Worm (Caenorhabditis elegans): ENCODE data around the gene Y6E2A.4.
"Not testable (repeated sequence)": the region's sequence is repeated elsewhere in the genome, so short reads cannot be mapped to it uniquely, and the experiment has no call there.

Gene Y6E2A.4

DNA sequence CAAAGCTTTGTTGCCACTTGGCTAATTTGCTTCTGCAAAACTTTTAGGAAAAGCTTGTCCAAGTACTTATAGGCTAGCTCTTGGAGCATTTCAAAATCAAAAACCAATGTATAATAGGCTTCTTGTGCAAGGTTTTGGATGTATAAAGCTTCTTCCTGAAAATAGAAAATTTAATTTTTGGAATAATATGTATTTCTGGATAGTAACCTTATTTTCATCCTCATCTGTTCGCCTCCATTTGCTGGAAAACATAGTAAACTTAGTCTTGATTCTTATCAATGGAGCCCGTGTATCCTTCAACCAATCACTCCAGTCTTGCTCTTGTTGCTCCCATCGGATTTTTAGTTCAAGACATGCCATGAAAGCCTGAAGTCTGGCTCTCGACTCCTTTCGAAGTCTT is at the start of gene Y6E2A.4:
Y6E2A.4 (minus strand) TSS at position 101 of the 400 bp plus-strand sequence.
- TF ChIP-seq dao-5 (tag; optimal IDR thresholded peaks at IDR 0.05), result no peak
- no peak for TF ChIP-seq W03F9.2 (tag; optimal IDR thresholded peaks at IDR 0.05)
- TF ChIP-seq him-1 (tag; optimal IDR thresholded peaks at IDR 0.05), result no peak

- TF ChIP-seq W03F9.2 (tag; optimal IDR thresholded peaks at IDR 0.05), result peak; percentile 95
- no peak for TF ChIP-seq dao-5 (tag; optimal IDR thresholded peaks at IDR 0.05)
- peak; percentile 47 for TF ChIP-seq him-1 (tag; optimal IDR thresholded peaks at IDR 0.05)
Measured at ce11 chrV:15766122-15766594, 49.6 kb upstream of the Y6E2A.4 start, which contains the start of the genes haf-3 and F57A10.2. Gene haf-3, minus strand, starts transcription at chrV:15766172. Gene F57A10.2, plus strand, starts transcription at chrV:15766575.

DNA sequence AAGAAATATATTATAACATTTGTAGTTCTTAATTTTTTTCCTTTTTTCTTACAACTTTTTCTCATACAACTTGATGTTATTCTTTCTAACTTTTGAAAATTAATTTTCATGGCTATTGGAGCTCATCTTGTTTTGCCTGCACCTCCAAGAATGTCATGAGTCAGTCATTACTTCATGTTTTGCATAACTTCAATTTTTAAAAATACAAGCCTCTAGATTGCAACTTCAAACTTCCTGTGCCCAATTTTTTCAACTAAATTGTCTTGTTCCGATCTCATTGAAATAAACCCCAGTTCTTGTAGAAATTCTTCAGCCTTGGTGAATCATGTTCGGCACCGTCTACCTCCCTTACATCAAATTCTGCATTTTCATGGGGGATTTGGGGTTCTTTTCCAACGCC is 41.9 kb upstream of the Y6E2A.4 start, which contains the start of gene str-9:
str-9 (plus strand) TSS at position 301 of the 400 bp plus-strand sequence.
- TF ChIP-seq W03F9.2 (tag; optimal IDR thresholded peaks at IDR 0.05) (no peak), dao-5 (tag; optimal IDR thresholded peaks at IDR 0.05) (no peak), him-1 (tag; optimal IDR thresholded peaks at IDR 0.05) (no peak)

ce11 chrV:15757645-15758044 is 41.1 kb upstream of the Y6E2A.4 start:
- TF ChIP-seq dao-5 (tag; optimal IDR thresholded peaks at IDR 0.05) (no peak), W03F9.2 (tag; optimal IDR thresholded peaks at IDR 0.05) (no peak), him-1 (tag; optimal IDR thresholded peaks at IDR 0.05) (no peak)

ce11 chrV:15754731-15755130 is 38.2 kb upstream of the Y6E2A.4 start, which contains the start of gene str-8:
Gene str-8, plus strand, starts transcription at chrV:15755031.
- not testable (repeated sequence) for TF ChIP-seq him-1, W03F9.2, dao-5 (tag; optimal IDR thresholded peaks at IDR 0.05)

DNA sequence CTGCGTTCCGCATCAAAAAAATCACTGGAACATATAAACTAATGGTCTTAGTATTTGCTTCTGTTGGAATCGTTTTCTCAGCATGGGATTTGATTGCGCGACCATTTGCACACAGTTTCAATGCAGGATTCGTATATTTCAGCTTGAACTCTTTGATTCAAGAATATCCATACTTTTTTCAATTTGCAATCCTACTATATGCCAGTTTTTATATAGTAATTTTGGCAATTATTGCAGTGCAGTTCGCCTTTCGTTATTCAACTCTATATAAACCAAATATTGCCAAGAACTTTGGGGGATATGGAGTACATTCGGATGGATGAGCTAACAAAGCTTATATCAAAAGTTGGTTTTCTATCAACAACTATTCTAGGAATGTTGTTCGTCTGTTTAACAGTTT is 36.4 kb upstream of the Y6E2A.4 start, which contains the start of gene str-5:
str-5 (plus strand) TSS at position 301 of the 400 bp plus-strand sequence.
- TF ChIP-seq dao-5, W03F9.2, him-1 (tag; optimal IDR thresholded peaks at IDR 0.05): not testable (repeated sequence)

DNA sequence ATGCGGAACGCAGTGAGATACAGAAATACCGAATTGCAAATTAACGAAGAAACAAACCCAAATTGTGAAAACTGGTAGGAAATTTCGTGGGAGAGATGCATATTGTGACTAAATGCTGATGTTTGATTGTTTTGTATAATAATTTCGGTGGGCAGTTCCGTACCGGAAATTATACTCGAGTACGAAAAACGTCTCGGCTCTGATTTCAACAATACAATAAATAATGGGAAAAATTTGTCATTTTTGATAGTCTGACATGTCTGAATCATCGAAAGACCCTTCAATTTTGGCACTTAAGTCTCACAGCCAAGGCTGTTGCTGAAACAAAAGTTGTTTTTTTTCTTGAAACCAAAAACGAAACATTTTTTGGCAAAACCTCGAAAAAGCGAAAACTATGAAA is 35.5 kb upstream of the Y6E2A.4 start, which contains the start of gene str-43:
str-43 (minus strand) TSS at position 101 of the 400 bp plus-strand sequence.
- TF ChIP-seq dao-5 (tag; optimal IDR thresholded peaks at IDR 0.05) (no peak), W03F9.2 (tag; optimal IDR thresholded peaks at IDR 0.05) (no peak), him-1 (tag; optimal IDR thresholded peaks at IDR 0.05) (no peak)

ce11 chrV:15750130-15750529 is 33.6 kb upstream of the Y6E2A.4 start, which contains the start of gene str-6:
Gene str-6, minus strand, starts transcription at chrV:15750230.
- TF ChIP-seq W03F9.2 (tag; optimal IDR thresholded peaks at IDR 0.05) (no peak), him-1 (tag; optimal IDR thresholded peaks at IDR 0.05) (no peak)

DNA sequence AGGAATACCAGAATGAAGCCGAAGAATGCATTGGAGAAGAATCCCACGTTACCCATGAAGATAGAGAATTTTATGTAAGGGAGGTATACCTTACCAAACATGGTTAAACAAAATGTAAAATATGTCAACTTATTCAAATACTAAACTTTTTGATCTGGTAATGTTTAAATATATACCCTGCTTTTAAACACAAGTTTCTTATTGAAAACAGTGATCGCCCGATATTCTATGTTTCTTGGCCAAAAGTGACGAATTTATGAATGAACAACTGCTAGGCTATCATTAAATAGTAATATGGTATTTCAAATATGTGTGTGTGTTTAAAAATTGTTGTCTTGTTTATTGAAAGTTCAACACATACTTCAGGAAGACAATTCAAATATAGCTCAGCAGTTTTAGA is 31.8 kb upstream of the Y6E2A.4 start, which contains the start of gene T23D5.8:
T23D5.8 (minus strand) TSS at position 101 of the 400 bp plus-strand sequence.
- not testable (repeated sequence) for TF ChIP-seq W03F9.2, dao-5, him-1 (tag; optimal IDR thresholded peaks at IDR 0.05)

DNA sequence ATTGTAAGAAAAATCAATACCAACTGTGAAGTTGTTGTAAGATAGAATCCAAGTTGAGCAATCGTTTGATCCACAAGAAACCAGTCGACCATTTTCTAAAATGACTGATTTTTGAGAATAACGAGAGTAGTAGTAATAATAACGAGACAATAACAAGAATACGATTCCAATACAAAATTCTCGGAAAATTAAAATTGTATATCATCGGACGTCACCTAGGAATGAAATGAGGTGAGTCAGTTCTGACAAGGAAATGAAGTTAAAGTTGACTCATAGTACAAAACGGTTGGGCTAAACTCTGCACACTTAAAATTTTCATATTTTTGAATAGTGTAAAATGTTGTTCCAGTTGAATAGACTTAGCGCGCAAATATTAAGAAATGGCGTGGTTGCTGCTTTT is 27.8 kb upstream of the Y6E2A.4 start, which contains the start of gene str-19:
str-19 (minus strand) TSS at position 101 of the 400 bp plus-strand sequence.
- TF ChIP-seq W03F9.2, him-1, dao-5 (tag; optimal IDR thresholded peaks at IDR 0.05): not testable (repeated sequence)

ce11 chrV:15741851-15742250 is 25.3 kb upstream of the Y6E2A.4 start, which contains the start of gene str-18:
Gene str-18, minus strand, starts transcription at chrV:15741951.
- TF ChIP-seq him-1 (tag; optimal IDR thresholded peaks at IDR 0.05) (no peak), dao-5 (tag; optimal IDR thresholded peaks at IDR 0.05) (no peak), W03F9.2 (tag; optimal IDR thresholded peaks at IDR 0.05) (no peak)

- TF ChIP-seq W03F9.2 (tag; optimal IDR thresholded peaks at IDR 0.05) (no peak), dao-5 (tag; optimal IDR thresholded peaks at IDR 0.05) (no peak), him-1 (tag; optimal IDR thresholded peaks at IDR 0.05) (no peak)
Measured at ce11 chrV:15735720-15736119, 19.1 kb upstream of the Y6E2A.4 start, which contains the start of gene str-27. Gene str-27, minus strand, starts transcription at chrV:15735820.

ce11 chrV:15733568-15733967 is 17.0 kb upstream of the Y6E2A.4 start, which contains the start of gene T23D5.3:
Gene T23D5.3, minus strand, starts transcription at chrV:15733668.
- TF ChIP-seq W03F9.2 (tag; optimal IDR thresholded peaks at IDR 0.05) (no peak), him-1 (tag; optimal IDR thresholded peaks at IDR 0.05) (no peak), dao-5 (tag; optimal IDR thresholded peaks at IDR 0.05) (no peak)

ce11 chrV:15733020-15733419 is 16.4 kb upstream of the Y6E2A.4 start:
- TF ChIP-seq him-1 (tag; optimal IDR thresholded peaks at IDR 0.05) (no peak), W03F9.2 (tag; optimal IDR thresholded peaks at IDR 0.05) (no peak), dao-5 (tag; optimal IDR thresholded peaks at IDR 0.05) (no peak)
